Worm (Caenorhabditis elegans) whole organism, early embryonic: ENCODE measurements around the gene srw-22.

Experiments used
- F13C5.2 ChIP-seq: sonication (generic microtip); optimal IDR thresholded peaks from 2 replicates; lab custom pipeline; 2017; ENCODE audit warnings: mild to moderate bottlenecking, missing genetic modification characterization, inconsistent platforms, missing compliant biosample characterization
- aly-1 ChIP-seq: sonication (generic microtip); optimal IDR thresholded peaks from 2 replicates; lab custom pipeline; 2016; ENCODE audit warnings: missing genetic modification characterization, missing compliant biosample characterization
- ama-1 ChIP-seq: fragments of 150-350 bp; optimal IDR thresholded peaks from 2 replicates; lab custom pipeline; 2014
- ceh-13 ChIP-seq: fragments of 200-800 bp; sonication (Bioruptor generic); optimal IDR thresholded peaks from 2 replicates; lab custom pipeline; 2018; ENCODE audit warnings: mild to moderate bottlenecking, missing genetic modification characterization, missing compliant biosample characterization
- ceh-36 ChIP-seq: sonication (generic microtip); optimal IDR thresholded peaks from 2 replicates; lab custom pipeline; 2016; ENCODE audit warnings: missing genetic modification characterization, inconsistent platforms, missing compliant biosample characterization
- ets-7 ChIP-seq: sonication (generic microtip); optimal IDR thresholded peaks from 2 replicates; lab custom pipeline; 2016; ENCODE audit warnings: missing genotype, missing genetic modification characterization, missing compliant biosample characterization
- flt-1 ChIP-seq: fragments of 200-800 bp; sonication (Bioruptor generic); IDR thresholded peaks from 2 replicates; pipeline ENCODE4 v1.3.6; 2022; ENCODE audit warnings: missing genetic modification characterization, missing compliant biosample characterization
- hmbx-1 ChIP-seq: sonication (generic microtip); optimal IDR thresholded peaks from 2 replicates; lab custom pipeline; 2016; ENCODE audit warnings: mild to moderate bottlenecking, missing genetic modification characterization, missing compliant biosample characterization
- hmg-4 ChIP-seq: fragments of 200-800 bp; sonication (Bioruptor generic); optimal IDR thresholded peaks from 2 replicates; lab custom pipeline; 2018; ENCODE audit warnings: mild to moderate bottlenecking, missing genetic modification characterization, missing compliant biosample characterization
- pes-1 ChIP-seq: fragments of 200-800 bp; sonication (Bioruptor generic); IDR thresholded peaks from 2 replicates; pipeline ENCODE4 v1.3.6; 2022; ENCODE audit warnings: missing genetic modification reagents, missing genetic modification characterization, missing compliant biosample characterization
- sea-1 ChIP-seq: fragments of 200-800 bp; sonication (Bioruptor generic); conservative IDR thresholded peaks from 2 replicates; pipeline ENCODE4 v1.3.6; 2022; ENCODE audit warnings: missing genetic modification characterization, missing compliant biosample characterization
- tbx-11 ChIP-seq: fragments of 200-800 bp; sonication (Bioruptor generic); IDR thresholded peaks from 2 replicates; pipeline ENCODE4 v1.3.6; 2022; ENCODE audit warnings: missing genetic modification characterization, missing compliant biosample characterization
- tbx-37 ChIP-seq: fragments of 200-800 bp; sonication (Bioruptor generic); conservative IDR thresholded peaks from 2 replicates; pipeline ENCODE4 v1.3.6; 2022; ENCODE audit warnings: missing genetic modification reagents, missing genetic modification characterization, missing compliant biosample characterization
- tra-4 ChIP-seq: sonication (generic microtip); optimal IDR thresholded peaks from 2 replicates; lab custom pipeline; 2017; ENCODE audit warnings: missing genetic modification characterization, missing compliant biosample characterization

ce11 chrV:15223668-15224067, 44.7 kb upstream of the srw-22 start, which contains the start of gene srw-24:
- no peak for TF ChIP-seq sea-1 (GFP tag; lab: Robert Waterston, UW)
- no peak for TF ChIP-seq tbx-37
- no peak for TF ChIP-seq tra-4 (tag; lab: Kevin White, UChicago)
- TF ChIP-seq ama-1 (lab: Kevin White, UChicago), result no peak
- no peak for TF ChIP-seq ceh-36 (tag; lab: Kevin White, UChicago)
- no peak for TF ChIP-seq F13C5.2 (tag; lab: Kevin White, UChicago)
- TF ChIP-seq flt-1 (GFP tag; lab: Robert Waterston, UW), result no peak
- TF ChIP-seq hmbx-1, result no peak
- no peak for TF ChIP-seq hmg-4 (GFP tag; lab: Kevin White, UChicago)
- no peak for TF ChIP-seq pes-1 (GFP tag; lab: Robert Waterston, UW)
- no peak for TF ChIP-seq tbx-11 (GFP tag; lab: Robert Waterston, UW)
- TF ChIP-seq ets-7 (tag; lab: Kevin White, UChicago), result no peak
- no peak for TF ChIP-seq aly-1 (tag; lab: Kevin White, UChicago)
- no peak for TF ChIP-seq ceh-13 (GFP tag; lab: Kevin White, UChicago)
